1 fruit fly cellular context compared by ENCODE assay signal in the genomic region with DNA sequence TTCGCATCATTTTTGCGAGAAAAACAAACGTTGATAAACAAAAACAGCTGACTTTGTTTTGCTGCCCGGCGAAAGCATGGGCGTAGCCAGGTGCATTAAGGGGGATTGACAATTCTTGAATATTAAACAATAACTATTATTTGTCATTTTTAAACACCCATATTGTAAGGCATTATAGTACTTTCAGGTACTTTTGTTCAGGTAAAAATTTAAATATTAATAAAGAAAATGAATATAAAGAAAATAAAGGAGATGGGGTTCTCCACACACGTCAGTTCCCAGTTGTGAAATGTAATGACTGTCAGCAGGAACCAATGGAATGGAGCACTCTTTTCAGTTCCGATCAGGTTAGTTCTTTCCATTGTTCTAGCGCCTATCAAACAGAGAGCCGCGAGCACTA.
A peak's percentile ranks its signal among the peaks of the same experiment; 100 is the strongest.
TF ChIP-seq lines count a peak whose summit lies in the region.

Gene Coq3 (minus strand): TSS at position 58 of the 400 bp plus-strand sequence.
Gene Pld3 (plus strand): TSS at position 294 of the 400 bp plus-strand sequence.

TF ChIP-seq in whole organism, embryonic, 481 proteins besides CTCF, POLR2A, EP300 and RAD21 (continued from another document and continues in another):
- TF ChIP-seq CG6854 (GFP tag; optimal IDR thresholded peaks at IDR 0.05; lab: Kevin White, UChicago) (peak; percentile 55), CG2202 (tag; optimal IDR thresholded peaks at IDR 0.05; lab: Kevin White, UChicago) (peak; percentile 63), Med (GFP tag; lab: Kevin White, UChicago) (peak; percentile 97), bowl (GFP tag; IDR thresholded peaks at IDR 0.05; lab: Robert Waterston, UW) (no peak), CG15073 (GFP tag; optimal IDR thresholded peaks at IDR 0.05; lab: Kevin White, UChicago) (no peak), Neu2 (GFP tag; optimal IDR thresholded peaks at IDR 0.05; lab: Kevin White, UChicago; ENCODE audit: borderline replicate concordance) (no peak), grau (tag; optimal IDR thresholded peaks at IDR 0.05; lab: Kevin White, UChicago) (peak; percentile 83), HLH4C (GFP tag; IDR thresholded peaks at IDR 0.05; lab: Robert Waterston, UW; ENCODE audit: partially characterized antibody) (no peak), ato (GFP tag; IDR thresholded peaks at IDR 0.05; lab: Robert Waterston, UW; ENCODE audit: partially characterized antibody) (no peak), vnd (GFP tag; IDR thresholded peaks at IDR 0.05; lab: Robert Waterston, UW; ENCODE audit: partially characterized antibody) (no peak), mirr (GFP tag; optimal IDR thresholded peaks at IDR 0.05; lab: Kevin White, UChicago) (peak; percentile 49), CG6175 (GFP tag; IDR thresholded peaks at IDR 0.05; lab: Robert Waterston, UW) (no peak), ranshi (GFP tag; IDR thresholded peaks at IDR 0.05; lab: Robert Waterston, UW) (peak; percentile 79), Scr (GFP tag; IDR thresholded peaks at IDR 0.05; lab: Robert Waterston, UW; ENCODE audit: partially characterized antibody) (no peak), chif (GFP tag; optimal IDR thresholded peaks at IDR 0.05; lab: Kevin White, UChicago) (peak; percentile 49 to 60), Jarid2 (GFP tag; optimal IDR thresholded peaks at IDR 0.05; lab: Kevin White, UChicago) (no peak), CG11085 (GFP tag; IDR thresholded peaks at IDR 0.05; lab: Robert Waterston, UW) (peak; percentile 29; the same call in 1 of the 2 replicates), slp2 (GFP tag; optimal IDR thresholded peaks at IDR 0.05; lab: Kevin White, UChicago) (peak; percentile 48), CG15696 (tag; optimal IDR thresholded peaks at IDR 0.05; lab: Kevin White, UChicago) (peak; percentile 77), ham (GFP tag; IDR thresholded peaks at IDR 0.05; lab: Robert Waterston, UW) (no peak), gce (GFP tag; IDR thresholded peaks at IDR 0.05; lab: Robert Waterston, UW) (peak; percentile 67; the same call in 2 of the 3 replicates), sens-2 (GFP tag; IDR thresholded peaks at IDR 0.05; lab: Robert Waterston, UW) (peak; percentile 81), CoRest (tag; optimal IDR thresholded peaks at IDR 0.05; lab: Kevin White, UChicago) (peak; percentile 82), gt (GFP tag; IDR thresholded peaks at IDR 0.05; lab: Robert Waterston, UW) (no peak), Xrp1 (GFP tag; IDR thresholded peaks at IDR 0.05; lab: Robert Waterston, UW) (peak; percentile 90), lilli (GFP tag; optimal IDR thresholded peaks at IDR 0.05; lab: Kevin White, UChicago) (peak; percentile 92), CG2875 (GFP tag; optimal IDR thresholded peaks at IDR 0.05; lab: Kevin White, UChicago) (peak; percentile 71), Doc3 (GFP tag; IDR thresholded peaks at IDR 0.05; lab: Robert Waterston, UW; ENCODE audit: partially characterized antibody) (no peak), CG4424 (GFP tag; optimal IDR thresholded peaks at IDR 0.05; lab: Kevin White, UChicago) (peak; percentile 82), CG18599 (GFP tag; optimal IDR thresholded peaks at IDR 0.05; lab: Kevin White, UChicago) (peak; percentile 93), Ets97D (GFP tag; optimal IDR thresholded peaks at IDR 0.05; lab: Kevin White, UChicago) (peak; percentile 35), CG30431 (GFP tag; optimal IDR thresholded peaks at IDR 0.05; lab: Kevin White, UChicago) (peak; percentile 64), Opbp (GFP tag; IDR thresholded peaks at IDR 0.05; lab: Robert Waterston, UW; ENCODE audit: partially characterized antibody) (no peak), CG8089 (GFP tag; optimal IDR thresholded peaks at IDR 0.05; lab: Kevin White, UChicago) (peak; percentile 39), CG11695 (GFP tag; IDR thresholded peaks at IDR 0.05; lab: Robert Waterston, UW) (peak; percentile 85), CG6791 (GFP tag; IDR thresholded peaks at IDR 0.05; lab: Robert Waterston, UW; ENCODE audit: partially characterized antibody) (no peak), Optix (GFP tag; IDR thresholded peaks at IDR 0.05; lab: Robert Waterston, UW) (peak; percentile 74; the same call in 2 of the 3 replicates), CG13624 (GFP tag; optimal IDR thresholded peaks at IDR 0.05; lab: Kevin White, UChicago) (peak; percentile 69), CG9215 (GFP tag; IDR thresholded peaks at IDR 0.05; lab: Robert Waterston, UW) (peak; percentile 72), seq (GFP tag; IDR thresholded peaks at IDR 0.05; lab: Robert Waterston, UW) (peak; percentile 50; the same call in 1 of the 2 replicates), bigmax (GFP tag; optimal IDR thresholded peaks at IDR 0.05; lab: Kevin White, UChicago) (peak; percentile 61), lbe (GFP tag; optimal IDR thresholded peaks at IDR 0.05; lab: Kevin White, UChicago) (peak; percentile 96), Trl (optimal IDR thresholded peaks at IDR 0.05; lab: Kevin White, UChicago) (no peak), Trl (GFP tag; optimal IDR thresholded peaks at IDR 0.05; lab: Kevin White, UChicago) (peak; percentile 72), dmrt11E (tag; optimal IDR thresholded peaks at IDR 0.05; lab: Kevin White, UChicago) (peak; percentile 68), fd64A (GFP tag; optimal IDR thresholded peaks at IDR 0.05; lab: Kevin White, UChicago) (peak; percentile 4), CG3163 (GFP tag; optimal IDR thresholded peaks at IDR 0.05; lab: Kevin White, UChicago) (peak; percentile 7), al (GFP tag; IDR thresholded peaks at IDR 0.05; lab: Robert Waterston, UW) (peak; percentile 61), CG2120 (GFP tag; optimal IDR thresholded peaks at IDR 0.05; lab: Kevin White, UChicago) (peak; percentile 91), abd-A (tag; optimal IDR thresholded peaks at IDR 0.05; lab: Kevin White, UChicago) (no peak), disco-r (GFP tag; optimal IDR thresholded peaks at IDR 0.05; lab: Kevin White, UChicago) (no peak), CG12071 (GFP tag; optimal IDR thresholded peaks at IDR 0.05; lab: Kevin White, UChicago) (peak; percentile 64), onecut (GFP tag; IDR thresholded peaks at IDR 0.05; lab: Robert Waterston, UW) (peak; percentile 61), CG10147 (GFP tag; optimal IDR thresholded peaks at IDR 0.05; lab: Kevin White, UChicago) (peak; percentile 76), CG2712 (tag; optimal IDR thresholded peaks at IDR 0.05; lab: Kevin White, UChicago) (peak; percentile 88), Oli (tag; optimal IDR thresholded peaks at IDR 0.05; lab: Kevin White, UChicago) (peak; percentile 76), Kr (GFP tag; optimal IDR thresholded peaks at IDR 0.05; lab: Kevin White, UChicago) (no peak), Dip2 (GFP tag; IDR thresholded peaks at IDR 0.05; lab: Robert Waterston, UW) (no peak), B-H1 (GFP tag; IDR thresholded peaks at IDR 0.05; lab: Robert Waterston, UW) (peak; percentile 61; the same call in 2 of the 3 replicates), hb (GFP tag; IDR thresholded peaks at IDR 0.05; lab: Robert Waterston, UW; ENCODE audit: partially characterized antibody) (no peak), E2f1 (GFP tag; IDR thresholded peaks at IDR 0.05; lab: Robert Waterston, UW) (peak; percentile 73), CkIIα-i1 (GFP tag; IDR thresholded peaks at IDR 0.05; lab: Robert Waterston, UW) (no peak), ATbp (GFP tag; optimal IDR thresholded peaks at IDR 0.05; lab: Kevin White, UChicago) (peak; percentile 68), crp (GFP tag; optimal IDR thresholded peaks at IDR 0.05; lab: Kevin White, UChicago) (peak; percentile 41 to 86), CG4404 (GFP tag; IDR thresholded peaks at IDR 0.05; lab: Robert Waterston, UW) (peak; percentile 65), Ada2b (GFP tag; IDR thresholded peaks at IDR 0.05; lab: Robert Waterston, UW) (peak; percentile 69), slou (GFP tag; optimal IDR thresholded peaks at IDR 0.05; lab: Kevin White, UChicago) (peak; percentile 77), Meics (GFP tag; optimal IDR thresholded peaks at IDR 0.05; lab: Kevin White, UChicago) (peak; percentile 86), scrt (GFP tag; optimal IDR thresholded peaks at IDR 0.05; lab: Kevin White, UChicago) (peak; percentile 71), BEAF-32 (GFP tag; optimal IDR thresholded peaks at IDR 0.05; lab: Kevin White, UChicago) (peak; percentile 3), chm (GFP tag; IDR thresholded peaks at IDR 0.05; lab: Robert Waterston, UW) (peak; percentile 72), inv (GFP tag; IDR thresholded peaks at IDR 0.05; lab: Robert Waterston, UW; ENCODE audit: partially characterized antibody) (no peak), stc (GFP tag; IDR thresholded peaks at IDR 0.05; lab: Robert Waterston, UW) (peak; percentile 69; the same call in 1 of the 2 replicates), exex (tag; optimal IDR thresholded peaks at IDR 0.05; lab: Kevin White, UChicago) (peak; percentile 58), Deaf1 (tag; optimal IDR thresholded peaks at IDR 0.05; lab: Kevin White, UChicago) (no peak), Ets65A (GFP tag; lab: Kevin White, UChicago) (peak; percentile 95), Ravus (GFP tag; IDR thresholded peaks at IDR 0.05; lab: Robert Waterston, UW) (no peak; the same call in 1 of the 2 replicates), yki (optimal IDR thresholded peaks at IDR 0.05; lab: Kevin White, UChicago) (no peak), D19B (GFP tag; optimal IDR thresholded peaks at IDR 0.05; lab: Kevin White, UChicago) (peak; percentile 68), CG3995 (GFP tag; optimal IDR thresholded peaks at IDR 0.05; lab: Kevin White, UChicago) (peak; percentile 77), jing (GFP tag; optimal IDR thresholded peaks at IDR 0.05; lab: Kevin White, UChicago) (no peak), sc (optimal IDR thresholded peaks at IDR 0.05; lab: Kevin White, UChicago) (no peak), sc (GFP tag; optimal IDR thresholded peaks at IDR 0.05; lab: Kevin White, UChicago) (peak; percentile 67), btn (GFP tag; optimal IDR thresholded peaks at IDR 0.05; lab: Kevin White, UChicago) (no peak), CG9727 (GFP tag; optimal IDR thresholded peaks at IDR 0.05; lab: Kevin White, UChicago) (peak; percentile 77), CG13287 (GFP tag; IDR thresholded peaks at IDR 0.05; lab: Robert Waterston, UW; ENCODE audit: partially characterized antibody) (no peak), CG10979 (tag; optimal IDR thresholded peaks at IDR 0.05; lab: Kevin White, UChicago) (peak; percentile 80), Ptx1 (GFP tag; IDR thresholded peaks at IDR 0.05; lab: Robert Waterston, UW) (peak; percentile 83), CG15011 (GFP tag; optimal IDR thresholded peaks at IDR 0.05; lab: Kevin White, UChicago) (no peak), Blimp-1 (GFP tag; optimal IDR thresholded peaks at IDR 0.05; lab: Kevin White, UChicago) (peak; percentile 79), CG3838 (GFP tag; optimal IDR thresholded peaks at IDR 0.05; lab: Kevin White, UChicago) (peak; percentile 25), Sox100B (GFP tag; optimal IDR thresholded peaks at IDR 0.05; lab: Kevin White, UChicago) (peak; percentile 69), Eip74EF (GFP tag; optimal IDR thresholded peaks at IDR 0.05; lab: Kevin White, UChicago) (no peak), vfl (GFP tag; optimal IDR thresholded peaks at IDR 0.05; lab: Kevin White, UChicago) (peak; percentile 74), twi (tag; optimal IDR thresholded peaks at IDR 0.05; lab: Kevin White, UChicago) (peak; percentile 57), Nf-YB (GFP tag; optimal IDR thresholded peaks at IDR 0.05; lab: Kevin White, UChicago) (peak; percentile 58), unpg (GFP tag; optimal IDR thresholded peaks at IDR 0.05; lab: Kevin White, UChicago) (peak; percentile 86), NC2α (GFP tag; optimal IDR thresholded peaks at IDR 0.05; lab: Kevin White, UChicago) (no peak), CG8290 (GFP tag; optimal IDR thresholded peaks at IDR 0.05; lab: Kevin White, UChicago) (peak; percentile 72), CG8290 (tag; optimal IDR thresholded peaks at IDR 0.05; lab: Kevin White, UChicago) (peak in 1 of 2 experiments; percentile 90), shn (GFP tag; optimal IDR thresholded peaks at IDR 0.05; lab: Kevin White, UChicago) (peak; percentile 42), pros (GFP tag; optimal IDR thresholded peaks at IDR 0.05; lab: Kevin White, UChicago) (no peak), CG2678 (tag; optimal IDR thresholded peaks at IDR 0.05; lab: Kevin White, UChicago) (peak; percentile 90), Awh (GFP tag; IDR thresholded peaks at IDR 0.05; lab: Robert Waterston, UW) (peak; percentile 69), CG17568 (GFP tag; optimal IDR thresholded peaks at IDR 0.05; lab: Kevin White, UChicago) (no peak), Hmr (GFP tag; optimal IDR thresholded peaks at IDR 0.05; lab: Kevin White, UChicago) (peak; percentile 89), CG12104 (GFP tag; optimal IDR thresholded peaks at IDR 0.05; lab: Kevin White, UChicago) (peak; percentile 54), CG3065 (GFP tag; optimal IDR thresholded peaks at IDR 0.05; lab: Kevin White, UChicago) (peak; percentile 52), crc (GFP tag; optimal IDR thresholded peaks at IDR 0.05; lab: Kevin White, UChicago) (peak; percentile 38), Sox102F (GFP tag; optimal IDR thresholded peaks at IDR 0.05; lab: Kevin White, UChicago) (peak; percentile 87), z (GFP tag; IDR thresholded peaks at IDR 0.05; lab: Robert Waterston, UW) (no peak), zfh2 (GFP tag; optimal IDR thresholded peaks at IDR 0.05; lab: Kevin White, UChicago) (peak; percentile 83), oc (tag; optimal IDR thresholded peaks at IDR 0.05; lab: Kevin White, UChicago) (no peak), HmgZ (tag; optimal IDR thresholded peaks at IDR 0.05; lab: Kevin White, UChicago) (peak; percentile 89), repo (GFP tag; optimal IDR thresholded peaks at IDR 0.05; lab: Kevin White, UChicago) (peak; percentile 49), CG4854 (GFP tag; optimal IDR thresholded peaks at IDR 0.05; lab: Kevin White, UChicago) (peak; percentile 61), trem (tag; optimal IDR thresholded peaks at IDR 0.05; lab: Kevin White, UChicago) (peak; percentile 70), CG5245 (GFP tag; optimal IDR thresholded peaks at IDR 0.05; lab: Kevin White, UChicago) (peak; percentile 75), CG17186 (GFP tag; optimal IDR thresholded peaks at IDR 0.05; lab: Kevin White, UChicago) (peak; percentile 18), tup (GFP tag; optimal IDR thresholded peaks at IDR 0.05; lab: Kevin White, UChicago) (peak; percentile 50), CG32532 (GFP tag; IDR thresholded peaks at IDR 0.05; lab: Robert Waterston, UW) (peak; percentile 88), CG7963 (GFP tag; IDR thresholded peaks at IDR 0.05; lab: Robert Waterston, UW; ENCODE audit: partially characterized antibody) (no peak), gcm2 (GFP tag; optimal IDR thresholded peaks at IDR 0.05; lab: Kevin White, UChicago) (no peak), Spps (tag; optimal IDR thresholded peaks at IDR 0.05; lab: Kevin White, UChicago) (peak; percentile 58), CG34422 (GFP tag; IDR thresholded peaks at IDR 0.05; lab: Robert Waterston, UW) (peak; percentile 77), Hmx (GFP tag; optimal IDR thresholded peaks at IDR 0.05; lab: Kevin White, UChicago) (peak; percentile 65)
